Comparison of ENCODE assay signal across 2 fruit fly cellular contexts in the genomic region with DNA sequence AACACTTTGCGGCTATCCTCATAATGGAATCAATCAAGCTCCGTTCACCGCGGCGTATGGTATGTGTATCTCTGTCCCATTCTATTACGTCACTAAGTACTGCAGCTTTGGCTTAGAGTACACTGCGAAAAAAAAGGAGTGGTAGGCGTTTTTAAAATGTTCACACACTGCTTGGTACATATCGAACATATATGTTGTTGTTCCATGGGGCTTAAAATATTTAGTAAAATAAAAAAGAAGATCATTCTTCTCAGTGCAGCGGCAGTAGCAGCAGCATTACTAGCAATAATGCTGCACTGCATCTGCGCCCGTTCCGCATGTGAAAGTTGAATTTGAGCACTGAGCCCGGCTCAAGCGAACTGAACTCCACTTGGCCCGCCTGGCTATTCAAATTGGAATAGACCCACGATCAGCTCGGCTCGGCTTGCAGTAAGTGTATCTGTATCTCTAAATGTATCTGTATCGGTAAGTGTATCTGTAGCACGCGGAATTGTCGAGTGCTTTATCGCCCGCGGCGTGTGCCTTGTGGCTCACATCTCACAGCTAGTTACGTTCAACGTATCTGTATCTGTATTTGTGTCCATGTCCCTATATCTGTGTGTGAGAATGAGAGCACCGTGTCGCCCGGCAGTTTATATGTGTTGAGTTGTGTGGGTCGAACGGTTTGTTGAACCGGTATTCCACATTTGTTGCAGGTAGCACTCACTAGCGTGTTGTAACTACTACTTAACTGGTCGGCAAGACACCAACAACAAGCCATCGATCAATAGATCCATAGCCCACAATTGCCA.
TF ChIP-seq lines count a peak whose summit lies in the region.

No protein-coding gene starts in this region.

TF ChIP-seq in whole organism, embryonic, 481 proteins besides CTCF, POLR2A, EP300 and RAD21 (continued from another document and continues in another):
- TF ChIP-seq chn (GFP tag; optimal IDR thresholded peaks at IDR 0.05; lab: Kevin White, UChicago) = no peak
- TF ChIP-seq CG4854 (GFP tag; optimal IDR thresholded peaks at IDR 0.05; lab: Kevin White, UChicago) = peak; percentile 3
- TF ChIP-seq inv (GFP tag; IDR thresholded peaks at IDR 0.05; lab: Robert Waterston, UW; ENCODE audit: partially characterized antibody) = no peak
- no peak for TF ChIP-seq CG12744 (GFP tag; optimal IDR thresholded peaks at IDR 0.05; lab: Kevin White, UChicago)
- TF ChIP-seq sens (GFP tag; lab: Kevin White, UChicago) = peak; percentile 92
- no peak for TF ChIP-seq MBD-R2 (GFP tag; IDR thresholded peaks at IDR 0.05; lab: Robert Waterston, UW)
- peak; percentile 58 for TF ChIP-seq Rx (GFP tag; IDR thresholded peaks at IDR 0.05; lab: Robert Waterston, UW)
- no peak for TF ChIP-seq CG3163 (GFP tag; optimal IDR thresholded peaks at IDR 0.05; lab: Kevin White, UChicago)
- no peak for TF ChIP-seq YL-1 (GFP tag; optimal IDR thresholded peaks at IDR 0.05; lab: Kevin White, UChicago)
- peak; percentile 57 for TF ChIP-seq NfI (GFP tag; optimal IDR thresholded peaks at IDR 0.05; lab: Kevin White, UChicago)
- TF ChIP-seq Bteb2 (GFP tag; optimal IDR thresholded peaks at IDR 0.05; lab: Kevin White, UChicago) = no peak
- TF ChIP-seq CG16813 (GFP tag; IDR thresholded peaks at IDR 0.05; lab: Robert Waterston, UW; ENCODE audit: partially characterized antibody) = no peak
- TF ChIP-seq CG3847 (GFP tag; IDR thresholded peaks at IDR 0.05; lab: Robert Waterston, UW) = 0 out of 2 replicates have a peak, but pooled peaks have one; percentile 32
- TF ChIP-seq CG2889 (GFP tag; IDR thresholded peaks at IDR 0.05; lab: Robert Waterston, UW) = peak; percentile 31; the same call in 1 of the 3 replicates
- TF ChIP-seq CG8478 (optimal IDR thresholded peaks at IDR 0.05; lab: Kevin White, UChicago) = no peak
- peak; percentile 29; the same call in 1 of the 2 replicates for TF ChIP-seq ara (GFP tag; IDR thresholded peaks at IDR 0.05; lab: Robert Waterston, UW)
- TF ChIP-seq Fer1 (GFP tag; optimal IDR thresholded peaks at IDR 0.05; lab: Kevin White, UChicago) = peak; percentile 48
- TF ChIP-seq tin (GFP tag; optimal IDR thresholded peaks at IDR 0.05; lab: Kevin White, UChicago) = peak; percentile 58
- TF ChIP-seq pb (GFP tag; optimal IDR thresholded peaks at IDR 0.05; lab: Kevin White, UChicago) = no peak
- TF ChIP-seq rib (GFP tag; IDR thresholded peaks at IDR 0.05; lab: Robert Waterston, UW) = no peak
- no peak for TF ChIP-seq CG13894 (tag; optimal IDR thresholded peaks at IDR 0.05; lab: Kevin White, UChicago)
- TF ChIP-seq trem (tag; optimal IDR thresholded peaks at IDR 0.05; lab: Kevin White, UChicago) = no peak
- TF ChIP-seq CG16863 (GFP tag; optimal IDR thresholded peaks at IDR 0.05; lab: Kevin White, UChicago) = peak; percentile 37
- TF ChIP-seq bcd (GFP tag; optimal IDR thresholded peaks at IDR 0.05; lab: Kevin White, UChicago) = peak; percentile 41
- peak; percentile 54 for TF ChIP-seq bab2 (GFP tag; optimal IDR thresholded peaks at IDR 0.05; lab: Kevin White, UChicago)
- no peak for TF ChIP-seq BEAF-32 (GFP tag; optimal IDR thresholded peaks at IDR 0.05; lab: Kevin White, UChicago)
- no peak for TF ChIP-seq E2f2 (GFP tag; IDR thresholded peaks at IDR 0.05; lab: Robert Waterston, UW)
- TF ChIP-seq run (tag; optimal IDR thresholded peaks at IDR 0.05; lab: Kevin White, UChicago) = no peak
- TF ChIP-seq CG18764 (GFP tag; optimal IDR thresholded peaks at IDR 0.05; lab: Kevin White, UChicago) = peak; percentile 35
- TF ChIP-seq CG6654 (GFP tag; optimal IDR thresholded peaks at IDR 0.05; lab: Kevin White, UChicago) = peak; percentile 2
- no peak for TF ChIP-seq p53 (GFP tag; optimal IDR thresholded peaks at IDR 0.05; lab: Kevin White, UChicago)
- no peak for TF ChIP-seq ato (GFP tag; IDR thresholded peaks at IDR 0.05; lab: Robert Waterston, UW; ENCODE audit: partially characterized antibody)
- TF ChIP-seq ewg (GFP tag; optimal IDR thresholded peaks at IDR 0.05; lab: Kevin White, UChicago) = peak; percentile 43
- no peak for TF ChIP-seq HLHmδ (GFP tag; optimal IDR thresholded peaks at IDR 0.05; lab: Kevin White, UChicago)
- TF ChIP-seq CG1024 (GFP tag; IDR thresholded peaks at IDR 0.05; lab: Robert Waterston, UW) = peak; percentile 51; the same call in 1 of the 2 replicates
- no peak for TF ChIP-seq C15 (GFP tag; IDR thresholded peaks at IDR 0.05; lab: Robert Waterston, UW)
- no peak for TF ChIP-seq Elba2 (GFP tag; optimal IDR thresholded peaks at IDR 0.05; lab: Kevin White, UChicago)
- TF ChIP-seq CG9215 (GFP tag; IDR thresholded peaks at IDR 0.05; lab: Robert Waterston, UW) = no peak
- TF ChIP-seq tgo (GFP tag; IDR thresholded peaks at IDR 0.05; lab: Robert Waterston, UW) = peak; percentile 55; the same call in 2 of the 3 replicates
- no peak for TF ChIP-seq B-H2 (GFP tag; optimal IDR thresholded peaks at IDR 0.05; lab: Kevin White, UChicago)
- peak; percentile 36 to 51 for TF ChIP-seq dpn (GFP tag; optimal IDR thresholded peaks at IDR 0.05; lab: Kevin White, UChicago)
- TF ChIP-seq en (GFP tag; optimal IDR thresholded peaks at IDR 0.05; lab: Kevin White, UChicago) = no peak
- peak; percentile 29 for TF ChIP-seq CG15514 (GFP tag; optimal IDR thresholded peaks at IDR 0.05; lab: Kevin White, UChicago)
- TF ChIP-seq CG16815 (GFP tag; optimal IDR thresholded peaks at IDR 0.05; lab: Kevin White, UChicago) = no peak
- peak; percentile 68 for TF ChIP-seq Ptx1 (GFP tag; IDR thresholded peaks at IDR 0.05; lab: Robert Waterston, UW)
- TF ChIP-seq ken (GFP tag; IDR thresholded peaks at IDR 0.05; lab: Robert Waterston, UW) = peak; percentile 67
- TF ChIP-seq maf-S (GFP tag; optimal IDR thresholded peaks at IDR 0.05; lab: Kevin White, UChicago) = no peak
- peak; percentile 34 for TF ChIP-seq Fer3 (tag; optimal IDR thresholded peaks at IDR 0.05; lab: Kevin White, UChicago)
- TF ChIP-seq CG11504 (tag; optimal IDR thresholded peaks at IDR 0.05; lab: Kevin White, UChicago) = peak; percentile 80
- TF ChIP-seq luna (GFP tag; optimal IDR thresholded peaks at IDR 0.05; lab: Kevin White, UChicago) = no peak
- no peak for TF ChIP-seq amos (GFP tag; IDR thresholded peaks at IDR 0.05; lab: Robert Waterston, UW; ENCODE audit: partially characterized antibody)
- peak; percentile 59 for TF ChIP-seq lmd (GFP tag; IDR thresholded peaks at IDR 0.05; lab: Robert Waterston, UW)
- TF ChIP-seq kah (GFP tag; optimal IDR thresholded peaks at IDR 0.05; lab: Kevin White, UChicago) = peak; percentile 46
- TF ChIP-seq tna (GFP tag; IDR thresholded peaks at IDR 0.05; lab: Robert Waterston, UW; ENCODE audit: partially characterized antibody) = no peak
- TF ChIP-seq CG2202 (tag; optimal IDR thresholded peaks at IDR 0.05; lab: Kevin White, UChicago) = no peak
- peak in 1 of 2 experiments; percentile 3 for TF ChIP-seq crp (GFP tag; optimal IDR thresholded peaks at IDR 0.05; lab: Kevin White, UChicago)
- peak; percentile 80 for TF ChIP-seq dmrt99B (tag; optimal IDR thresholded peaks at IDR 0.05; lab: Kevin White, UChicago)
- TF ChIP-seq Rfx (GFP tag; IDR thresholded peaks at IDR 0.05; lab: Robert Waterston, UW) = peak; percentile 22; the same call in 1 of the 2 replicates
- TF ChIP-seq nau (GFP tag; optimal IDR thresholded peaks at IDR 0.05; lab: Kevin White, UChicago) = peak; percentile 62
- TF ChIP-seq Dfd (GFP tag; optimal IDR thresholded peaks at IDR 0.05; lab: Kevin White, UChicago) = no peak
- TF ChIP-seq nom (GFP tag; optimal IDR thresholded peaks at IDR 0.05; lab: Kevin White, UChicago) = no peak

TF ChIP-seq in whole organism, prepupa, 60 proteins besides CTCF, POLR2A, EP300 and RAD21 (continued from another document):
- TF ChIP-seq Eip78C (GFP tag; lab: Kevin White, UChicago) = peak; percentile 96
- TF ChIP-seq fd85E (GFP tag; optimal IDR thresholded peaks at IDR 0.05; lab: Kevin White, UChicago) = no peak
- TF ChIP-seq CG32006 (GFP tag; optimal IDR thresholded peaks at IDR 0.05; lab: Kevin White, UChicago) = peak; percentile 95
- TF ChIP-seq svp (GFP tag; lab: Kevin White, UChicago) = no peak
- TF ChIP-seq acj6 (GFP tag; optimal IDR thresholded peaks at IDR 0.05; lab: Kevin White, UChicago) = peak; percentile 81
- peak; percentile 63 for TF ChIP-seq Hr38 (GFP tag; optimal IDR thresholded peaks at IDR 0.05; lab: Kevin White, UChicago)
- TF ChIP-seq fd59A (GFP tag; optimal IDR thresholded peaks at IDR 0.05; lab: Kevin White, UChicago) = peak; percentile 65
- peak; percentile 52 for TF ChIP-seq Ets96B (tag; optimal IDR thresholded peaks at IDR 0.05; lab: Kevin White, UChicago)
- TF ChIP-seq Ets21C (GFP tag; optimal IDR thresholded peaks at IDR 0.05; lab: Kevin White, UChicago) = no peak
- peak; percentile 89 for TF ChIP-seq CG3919 (GFP tag; optimal IDR thresholded peaks at IDR 0.05; lab: Kevin White, UChicago)
- TF ChIP-seq OdsH (GFP tag; optimal IDR thresholded peaks at IDR 0.05; lab: Kevin White, UChicago) = peak; percentile 90
- TF ChIP-seq CG4318 (GFP tag; optimal IDR thresholded peaks at IDR 0.05; lab: Kevin White, UChicago) = peak; percentile 88
- TF ChIP-seq CG10669 (GFP tag; optimal IDR thresholded peaks at IDR 0.05; lab: Kevin White, UChicago) = peak; percentile 54
- TF ChIP-seq CG31627 (GFP tag; optimal IDR thresholded peaks at IDR 0.05; lab: Kevin White, UChicago) = peak; percentile 46
- TF ChIP-seq Eip93F (GFP tag; optimal IDR thresholded peaks at IDR 0.05; lab: Kevin White, UChicago) = no peak
- peak; percentile 80 for TF ChIP-seq CG10631 (GFP tag; optimal IDR thresholded peaks at IDR 0.05; lab: Kevin White, UChicago)
- TF ChIP-seq Eip75B (GFP tag; optimal IDR thresholded peaks at IDR 0.05; lab: Kevin White, UChicago) = peak; percentile 64
- peak; percentile 76 for TF ChIP-seq CG11762 (GFP tag; optimal IDR thresholded peaks at IDR 0.05; lab: Kevin White, UChicago; ENCODE audit: insufficient read depth)
- TF ChIP-seq Hr39 (GFP tag; optimal IDR thresholded peaks at IDR 0.05; lab: Kevin White, UChicago) = peak; percentile 48
- TF ChIP-seq Met (GFP tag; optimal IDR thresholded peaks at IDR 0.05; lab: Kevin White, UChicago) = peak; percentile 62
- peak; percentile 56 for TF ChIP-seq Sox15 (GFP tag; optimal IDR thresholded peaks at IDR 0.05; lab: Kevin White, UChicago)
- peak; percentile 92 for TF ChIP-seq CG11294 (GFP tag; IDR thresholded peaks at IDR 0.05; lab: Robert Waterston, UW)
- TF ChIP-seq CG6792 (GFP tag; optimal IDR thresholded peaks at IDR 0.05; lab: Kevin White, UChicago) = peak; percentile 61
- peak; percentile 83 for TF ChIP-seq dac (GFP tag; optimal IDR thresholded peaks at IDR 0.05; lab: Kevin White, UChicago)
- TF ChIP-seq Sox102F (GFP tag; optimal IDR thresholded peaks at IDR 0.05; lab: Kevin White, UChicago) = peak; percentile 47
- TF ChIP-seq dsx (GFP tag; optimal IDR thresholded peaks at IDR 0.05; lab: Kevin White, UChicago; ENCODE audit: poor library complexity, severe bottlenecking) = peak; percentile 2
- peak; percentile 90 for TF ChIP-seq net (GFP tag; optimal IDR thresholded peaks at IDR 0.05; lab: Kevin White, UChicago)
- TF ChIP-seq CG15336 (GFP tag; IDR thresholded peaks at IDR 0.05; lab: Robert Waterston, UW) = peak; percentile 97
- TF ChIP-seq spab (GFP tag; optimal IDR thresholded peaks at IDR 0.05; lab: Kevin White, UChicago) = peak; percentile 53
- peak; percentile 46 for TF ChIP-seq esn (GFP tag; optimal IDR thresholded peaks at IDR 0.05; lab: Kevin White, UChicago)
- peak; percentile 91 for TF ChIP-seq Lpt (GFP tag; optimal IDR thresholded peaks at IDR 0.05; lab: Kevin White, UChicago)
- TF ChIP-seq Sox14 (GFP tag; optimal IDR thresholded peaks at IDR 0.05; lab: Kevin White, UChicago) = peak; percentile 78
- peak; percentile 72 for TF ChIP-seq CG7368 (GFP tag; optimal IDR thresholded peaks at IDR 0.05; lab: Kevin White, UChicago)
- TF ChIP-seq CG11902 (GFP tag; optimal IDR thresholded peaks at IDR 0.05; lab: Kevin White, UChicago) = peak; percentile 52
- TF ChIP-seq CG1621 (tag; optimal IDR thresholded peaks at IDR 0.05; lab: Kevin White, UChicago) = no peak
- TF ChIP-seq CG6276 (GFP tag; optimal IDR thresholded peaks at IDR 0.05; lab: Kevin White, UChicago) = peak; percentile 95
- peak; percentile 94 for TF ChIP-seq CG6163 (GFP tag; IDR thresholded peaks at IDR 0.05; lab: Robert Waterston, UW)
- TF ChIP-seq CG6854 (GFP tag; optimal IDR thresholded peaks at IDR 0.05; lab: Kevin White, UChicago) = no peak
- peak; percentile 95 for TF ChIP-seq CG8119 (GFP tag; IDR thresholded peaks at IDR 0.05; lab: Robert Waterston, UW)
- TF ChIP-seq CG34406 (GFP tag; optimal IDR thresholded peaks at IDR 0.05; lab: Kevin White, UChicago) = peak; percentile 68
- TF ChIP-seq CG8319 (GFP tag; optimal IDR thresholded peaks at IDR 0.05; lab: Kevin White, UChicago) = peak; percentile 47
